Fruit fly (Drosophila melanogaster) whole organism, embryonic: Measurements from ENCODE around the gene Gem2.
A peak's percentile ranks its signal among the peaks of the same experiment; 100 is the strongest.

Source experiments
- CG13775 ChIP-seq: fragments of 200-800 bp; sonication (Bioruptor generic); optimal IDR thresholded peaks from 3 replicates; lab custom pipeline; 2017; ENCODE audit warnings: missing biosample characterization, mild to moderate bottlenecking, missing genetic modification characterization
- CG8765 ChIP-seq: fragments of 200-800 bp; sonication (Bioruptor generic); IDR thresholded peaks from 2 replicates; pipeline ENCODE4 v1.3.6; 2022; ENCODE audit warnings: missing biosample characterization, missing genetic modification characterization
- Fer3 ChIP-seq: fragments of 200-800 bp; sonication (Bioruptor generic); optimal IDR thresholded peaks from 2 replicates; lab custom pipeline; 2018; ENCODE audit warnings: missing biosample characterization, mild to moderate bottlenecking, missing genetic modification characterization, moderate library complexity
- Hey ChIP-seq: fragments of 200-800 bp; sonication (Bioruptor generic); optimal IDR thresholded peaks from 3 replicates; lab custom pipeline; 2018; ENCODE audit warnings: missing biosample characterization, mild to moderate bottlenecking, missing genetic modification characterization
- Hr3 ChIP-seq: fragments of 200-800 bp; sonication (Bioruptor generic); optimal IDR thresholded peaks from 3 replicates; lab custom pipeline; 2016; ENCODE audit warnings: missing biosample characterization, missing genetic modification characterization
- ftz-f1 ChIP-seq: fragments of 200-800 bp; sonication (Bioruptor generic); optimal IDR thresholded peaks from 2 replicates; lab custom pipeline; 2016; ENCODE audit warnings: missing biosample characterization, missing genetic modification characterization
- nom ChIP-seq: fragments of 200-800 bp; sonication (Bioruptor generic); optimal IDR thresholded peaks from 2 replicates; lab custom pipeline; 2017; ENCODE audit warnings: missing biosample characterization, missing genetic modification characterization, mild to moderate bottlenecking, moderate library complexity, missing genetic modification reagents
- psq ChIP-seq: fragments of 200-800 bp; sonication (Bioruptor generic); optimal IDR thresholded peaks from 2 replicates; lab custom pipeline; 2017; ENCODE audit warnings: missing biosample characterization, missing genetic modification characterization
- vvl ChIP-seq: fragments of 200-800 bp; sonication (Bioruptor generic); IDR thresholded peaks from 2 replicates; pipeline ENCODE4 v1.3.6; 2022; ENCODE audit warnings: missing biosample characterization, missing genetic modification characterization

DNA sequence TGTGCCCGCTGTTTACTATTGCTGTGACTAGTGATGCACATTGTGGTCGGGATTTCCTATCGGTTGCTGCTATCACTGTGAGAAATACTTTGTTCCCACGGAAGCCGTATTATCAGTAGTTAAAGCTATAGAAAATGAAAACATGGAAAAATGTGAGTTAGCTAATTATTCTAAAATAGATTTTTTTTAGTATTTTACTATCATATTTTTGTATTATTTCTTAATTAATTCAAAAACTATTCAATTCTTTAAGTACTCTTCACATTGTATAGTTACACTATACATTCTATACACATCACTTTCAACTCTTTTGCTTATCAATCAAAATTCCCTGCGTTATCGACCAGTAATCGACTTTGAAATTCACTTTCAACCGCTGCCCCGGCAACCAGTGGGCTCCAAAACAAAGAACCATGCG lies 2.5 kb downstream of the Gem2 start, which contains the start of the genes Naxd and CG14079:
- peak; percentile 16 for TF ChIP-seq psq (GFP tag; lab: Kevin White, UChicago)
- TF ChIP-seq CG8765: peak; percentile 11; the same call in 1 of the 2 replicates
- TF ChIP-seq Fer3 (tag; lab: Kevin White, UChicago): peak; percentile 40
- TF ChIP-seq ftz-f1 (GFP tag; lab: Kevin White, UChicago): no peak
- TF ChIP-seq Hey (tag; lab: Kevin White, UChicago): no peak
- peak; percentile 73 for TF ChIP-seq Hr3 (GFP tag; lab: Kevin White, UChicago)
- TF ChIP-seq CG13775 (GFP tag; lab: Kevin White, UChicago): peak; percentile 67
- TF ChIP-seq vvl: no peak; the same call in 1 of the 2 replicates
- TF ChIP-seq nom (GFP tag; lab: Kevin White, UChicago): peak; percentile 61
